Worm (Caenorhabditis elegans): ENCODE results near the gene fbxa-64.

fbxa-64 gene

DNA sequence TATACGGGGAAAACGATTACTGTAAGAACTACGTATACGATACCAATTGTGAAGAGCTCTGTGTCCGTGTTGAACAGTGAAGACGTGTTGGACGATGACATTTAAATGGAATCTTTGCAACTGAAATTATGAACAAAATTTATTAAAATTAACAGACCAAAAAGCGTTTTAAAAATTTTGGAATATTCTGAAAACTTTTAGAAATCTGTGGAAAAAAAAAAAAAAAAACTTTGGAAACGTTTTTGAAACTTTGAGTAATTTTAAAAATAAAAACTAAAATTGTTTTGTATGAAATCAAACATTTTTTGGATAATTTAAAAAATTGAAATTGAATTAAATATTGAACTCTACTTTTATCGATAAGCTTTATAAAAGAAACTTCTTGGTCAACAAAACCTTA lies 21.9 kb downstream of the fbxa-64 start, which contains the start of gene srt-63:
TSS of gene srt-63 (minus strand) at position 101 of the 400 bp plus-strand sequence.
- TF ChIP-seq elt-3 (tag; optimal IDR thresholded peaks at IDR 0.05) (no peak), nhr-12 (tag; optimal IDR thresholded peaks at IDR 0.05) (no peak), M03D4.4 (tag; optimal IDR thresholded peaks at IDR 0.05) (no peak), flh-1 (GFP tag; optimal IDR thresholded peaks at IDR 0.05) (no peak), unc-39 (tag; optimal IDR thresholded peaks at IDR 0.05) (no peak), elt-1 (tag; optimal IDR thresholded peaks at IDR 0.05; ENCODE audit: borderline replicate concordance, insufficient read depth) (no peak), zip-8 (tag; optimal IDR thresholded peaks at IDR 0.05) (no peak)

DNA sequence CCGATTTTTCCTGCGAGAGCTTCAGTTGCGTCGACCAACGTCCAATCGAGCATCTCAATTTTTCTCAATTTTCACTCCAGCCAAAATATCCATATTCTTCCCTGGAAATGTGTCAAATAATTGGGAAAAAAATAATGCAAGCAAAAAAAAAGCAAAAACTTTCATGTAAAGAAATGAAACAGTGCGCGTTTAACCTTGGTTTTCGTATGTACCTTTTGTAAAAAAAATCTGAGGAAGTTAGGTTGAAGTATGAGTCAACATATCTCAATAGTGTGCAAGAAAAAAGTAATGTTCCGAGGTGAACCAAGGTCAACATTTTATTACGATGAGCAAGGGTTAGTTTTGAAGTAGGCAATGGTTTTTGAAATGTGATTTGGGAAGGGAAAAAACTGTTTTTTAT lies 27.8 kb downstream of the fbxa-64 start, which contains the start of gene T28A11.13:
TSS of gene T28A11.13 (minus strand) at position 101 of the 400 bp plus-strand sequence.
- TF ChIP-seq nhr-12 (tag; optimal IDR thresholded peaks at IDR 0.05) (no peak), flh-1 (GFP tag; optimal IDR thresholded peaks at IDR 0.05) (no peak), unc-39 (tag; optimal IDR thresholded peaks at IDR 0.05) (no peak), nhr-237 (tag; optimal IDR thresholded peaks at IDR 0.05) (no peak), sem-2 (GFP tag; optimal IDR thresholded peaks at IDR 0.05) (no peak)

DNA sequence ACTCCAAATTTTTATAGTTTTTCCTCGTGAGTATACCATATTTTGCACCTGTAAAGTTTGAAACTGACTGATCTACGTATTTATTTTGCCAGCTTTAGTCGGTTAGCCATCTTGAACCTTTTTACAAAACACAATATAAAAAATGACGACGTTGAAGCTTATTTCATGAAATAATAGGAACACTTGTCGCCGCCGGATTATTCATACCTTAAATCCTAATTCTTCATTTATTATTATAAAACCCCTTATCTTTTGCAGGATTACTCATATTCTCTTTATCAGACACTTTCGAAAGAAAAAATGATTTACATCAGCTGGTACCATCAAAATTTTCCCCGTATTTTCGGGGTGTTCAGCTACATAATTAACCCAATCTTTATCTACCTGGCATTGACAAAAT lies 30.4 kb downstream of the fbxa-64 start, which contains the start of gene srj-8:
TSS of gene srj-8 (plus strand) at position 301 of the 400 bp plus-strand sequence.
- TF ChIP-seq ces-1 (GFP tag; optimal IDR thresholded peaks at IDR 0.05) = no peak
- no peak for TF ChIP-seq lin-32 (GFP tag; optimal IDR thresholded peaks at IDR 0.05)
- TF ChIP-seq nhr-12 (tag; optimal IDR thresholded peaks at IDR 0.05) = no peak
- no peak for TF ChIP-seq pha-4 (tag; optimal IDR thresholded peaks at IDR 0.05)
- no peak for TF ChIP-seq elt-1 (tag; optimal IDR thresholded peaks at IDR 0.05; ENCODE audit: borderline replicate concordance, insufficient read depth)
- TF ChIP-seq nhr-28 (tag; optimal IDR thresholded peaks at IDR 0.05) = no peak
- TF ChIP-seq elt-3 (tag; optimal IDR thresholded peaks at IDR 0.05) = no peak
- TF ChIP-seq unc-120 (tag; optimal IDR thresholded peaks at IDR 0.05; ENCODE audit: poor library complexity, severe bottlenecking) = no peak
- no peak for TF ChIP-seq hlh-1 (tag; optimal IDR thresholded peaks at IDR 0.05)
- TF ChIP-seq nhr-76 (tag; optimal IDR thresholded peaks at IDR 0.05) = no peak
- TF ChIP-seq bed-3 (GFP tag; optimal IDR thresholded peaks at IDR 0.05) = no peak
- TF ChIP-seq snpc-4 (tag; optimal IDR thresholded peaks at IDR 0.05) = no peak
- no peak for TF ChIP-seq sem-2 (GFP tag; optimal IDR thresholded peaks at IDR 0.05)
- TF ChIP-seq mls-2 (tag; optimal IDR thresholded peaks at IDR 0.05) = no peak

DNA sequence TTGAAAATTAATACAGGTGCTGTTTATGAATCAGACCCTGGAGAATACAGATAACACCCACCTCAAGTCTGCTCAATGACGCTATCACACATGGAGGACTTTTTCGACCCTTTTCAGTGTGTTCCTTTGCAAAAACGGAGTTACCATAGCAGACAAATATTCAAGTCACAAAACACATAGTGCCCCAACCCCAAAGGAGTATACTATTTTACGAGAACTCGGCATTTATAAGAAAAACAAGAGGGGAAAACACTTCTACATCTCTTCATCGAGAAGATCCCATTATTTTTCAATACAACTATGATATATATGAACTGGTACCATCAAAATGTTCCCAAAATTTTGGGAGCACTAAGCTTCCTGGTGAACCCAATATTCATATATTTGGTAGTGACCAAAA lies 33.2 kb downstream of the fbxa-64 start, which contains the start of gene srj-7:
TSS of gene srj-7 (plus strand) at position 301 of the 400 bp plus-strand sequence.
- TF ChIP-seq mep-1 (tag; optimal IDR thresholded peaks at IDR 0.05) = no peak
- TF ChIP-seq pha-4 (tag; optimal IDR thresholded peaks at IDR 0.05) = no peak
- TF ChIP-seq blmp-1 (tag; optimal IDR thresholded peaks at IDR 0.05) = no peak
- no peak for TF ChIP-seq elt-3 (tag; optimal IDR thresholded peaks at IDR 0.05)
- no peak for TF ChIP-seq ces-1 (GFP tag; optimal IDR thresholded peaks at IDR 0.05)
- TF ChIP-seq unc-120 (tag; optimal IDR thresholded peaks at IDR 0.05; ENCODE audit: poor library complexity, severe bottlenecking) = no peak
- no peak for TF ChIP-seq ztf-11 (tag; optimal IDR thresholded peaks at IDR 0.05)
- no peak for TF ChIP-seq ceh-83 (GFP tag; optimal IDR thresholded peaks at IDR 0.05)
- no peak for TF ChIP-seq tbx-8 (GFP tag; optimal IDR thresholded peaks at IDR 0.05)
- TF ChIP-seq unc-39 (tag; optimal IDR thresholded peaks at IDR 0.05) = no peak
- no peak for TF ChIP-seq ceh-39 (tag; optimal IDR thresholded peaks at IDR 0.05)

DNA sequence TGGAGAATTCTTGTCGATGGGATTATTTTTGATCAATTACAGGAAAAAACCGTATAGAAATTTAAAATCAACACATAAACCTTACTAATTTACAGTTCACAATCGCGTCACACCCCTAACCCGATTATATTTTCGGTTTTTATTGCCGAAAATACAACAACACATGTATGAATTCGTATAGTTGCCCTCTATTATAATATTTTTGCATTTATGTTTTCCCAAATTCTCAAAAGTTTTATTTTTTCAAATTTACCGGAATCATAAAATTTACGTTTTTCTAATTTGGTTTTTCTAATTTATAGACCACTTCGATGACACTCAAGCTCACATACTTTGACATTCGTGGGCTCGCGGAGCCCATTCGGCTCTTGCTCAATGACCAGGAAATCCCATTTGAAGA lies 35.0 kb downstream of the fbxa-64 start, which contains the start of gene gst-23:
TSS of gene gst-23 (plus strand) at position 301 of the 400 bp plus-strand sequence.
- TF ChIP-seq pha-4 (tag; optimal IDR thresholded peaks at IDR 0.05) (no peak), sem-2 (GFP tag; optimal IDR thresholded peaks at IDR 0.05) (no peak), nhr-12 (tag; optimal IDR thresholded peaks at IDR 0.05) (no peak), ces-1 (GFP tag; optimal IDR thresholded peaks at IDR 0.05) (no peak), blmp-1 (tag; optimal IDR thresholded peaks at IDR 0.05) (no peak), elt-1 (tag; optimal IDR thresholded peaks at IDR 0.05; ENCODE audit: borderline replicate concordance, insufficient read depth) (no peak), nhr-237 (tag; optimal IDR thresholded peaks at IDR 0.05) (no peak), mep-1 (tag; optimal IDR thresholded peaks at IDR 0.05) (no peak), unc-120 (tag; optimal IDR thresholded peaks at IDR 0.05; ENCODE audit: poor library complexity, severe bottlenecking) (no peak), zip-8 (tag; optimal IDR thresholded peaks at IDR 0.05) (no peak), flh-1 (GFP tag; optimal IDR thresholded peaks at IDR 0.05) (no peak), ceh-83 (GFP tag; optimal IDR thresholded peaks at IDR 0.05) (no peak), ztf-11 (tag; optimal IDR thresholded peaks at IDR 0.05) (no peak), sptf-1 (tag; optimal IDR thresholded peaks at IDR 0.05) (no peak), ceh-43 (GFP tag; optimal IDR thresholded peaks at IDR 0.05) (no peak), hlh-1 (tag; optimal IDR thresholded peaks at IDR 0.05) (no peak), snpc-4 (tag; optimal IDR thresholded peaks at IDR 0.05) (no peak), mls-2 (tag; optimal IDR thresholded peaks at IDR 0.05) (no peak), lin-32 (GFP tag; optimal IDR thresholded peaks at IDR 0.05) (no peak), nhr-2 (tag; optimal IDR thresholded peaks at IDR 0.05) (no peak)

All from whole organism, mixed stage, embryonic.